Worm (Caenorhabditis elegans) whole organism, L4 larva: Measurements from ENCODE around the gene tmem-132.

ENCODE experiments used
- D1046.2 ChIP-seq: fragments of 200-800 bp; sonication (Bioruptor generic); IDR thresholded peaks from 2 replicates; pipeline ENCODE4 v1.3.6; 2022; ENCODE audit warnings: missing genetic modification characterization, missing compliant biosample characterization
- F37D6.2 ChIP-seq: sonication (generic microtip); optimal IDR thresholded peaks from 2 replicates; lab custom pipeline; 2016; ENCODE audit warnings: mild to moderate bottlenecking, missing genetic modification characterization, missing compliant biosample characterization
- F44E2.7 ChIP-seq: fragments of 200-800 bp; sonication (Bioruptor generic); IDR thresholded peaks from 2 replicates; pipeline ENCODE4 v2.1.2; 2022; ENCODE audit warnings: missing genetic modification characterization, missing compliant biosample characterization
- R02D3.7 ChIP-seq: fragments of 150-350 bp; sonication (generic microtip); optimal IDR thresholded peaks from 3 replicates; lab custom pipeline; 2014; ENCODE audit warnings: missing biosample characterization, missing genetic modification characterization
- Y5F2A.4 ChIP-seq: fragments of 200-800 bp; sonication (Bioruptor generic); optimal IDR thresholded peaks from 2 replicates; lab custom pipeline; 2018; ENCODE audit warnings: mild to moderate bottlenecking, missing genetic modification characterization, missing compliant biosample characterization
- Y75B8A.6 ChIP-seq: fragments of 200-800 bp; sonication (Bioruptor generic); IDR thresholded peaks from 2 replicates; pipeline ENCODE4 v1.3.6; 2022; ENCODE audit warnings: missing genetic modification reagents, missing genetic modification characterization, missing compliant biosample characterization
- ZK337.2 ChIP-seq: fragments of 200-800 bp; sonication (Bioruptor generic); IDR thresholded peaks from 2 replicates; pipeline ENCODE4 v1.3.6; 2022; ENCODE audit warnings: missing genetic modification reagents, missing genetic modification characterization, missing compliant biosample characterization
- ZK546.5 ChIP-seq, 2 experiments: sonication (generic microtip); optimal IDR thresholded peaks; 2 replicates each; lab custom pipeline; 2017; ENCODE audit warnings: missing biosample characterization in 2 of 2, missing genetic modification characterization in 2 of 2
- aly-2 ChIP-seq: sonication (generic microtip); optimal IDR thresholded peaks from 2 replicates; lab custom pipeline; 2018; ENCODE audit warnings: missing biosample characterization, missing genetic modification characterization
- ama-1 ChIP-seq: fragments of 150-350 bp; optimal IDR thresholded peaks from 2 replicates; lab custom pipeline; 2014; ENCODE audit warnings: inconsistent platforms, mixed read lengths
- ceh-28 ChIP-seq: fragments of 150-350 bp; optimal IDR thresholded peaks from 2 replicates; lab custom pipeline; 2014; ENCODE audit warnings: missing biosample characterization, missing genetic modification reagents, missing genetic modification characterization
- ceh-32 ChIP-seq: sonication (generic microtip); optimal IDR thresholded peaks from 2 replicates; lab custom pipeline; 2016; ENCODE audit warnings: mild to moderate bottlenecking, missing genetic modification characterization, missing compliant biosample characterization; ENCODE audit not compliant: poor library complexity
- ceh-44 ChIP-seq: fragments of 200-800 bp; sonication (Bioruptor generic); IDR thresholded peaks from 2 replicates; pipeline ENCODE4 v1.3.6; 2022; ENCODE audit warnings: missing genetic modification reagents, missing genetic modification characterization, missing compliant biosample characterization
- ctbp-1 ChIP-seq: fragments of 200-800 bp; sonication (Bioruptor generic); IDR thresholded peaks from 2 replicates; pipeline ENCODE4 v1.3.6; 2022; ENCODE audit warnings: missing genetic modification reagents, missing genetic modification characterization, missing compliant biosample characterization
- daf-16 ChIP-seq, 3 experiments: sonication (generic microtip); optimal IDR thresholded peaks; 2 replicates each; lab custom pipeline; 2016 to 2017; ENCODE audit warnings: missing genetic modification characterization in 3 of 3, missing genetic modification reagents in 3 of 3, mild to moderate bottlenecking in 2 of 3, missing compliant biosample characterization in 2 of 3, missing biosample characterization in 1 of 3, moderate library complexity in 1 of 3
- daf-19 ChIP-seq: fragments of 200-800 bp; sonication (Bioruptor generic); conservative IDR thresholded peaks from 2 replicates; pipeline ENCODE4 v1.3.6; 2022; ENCODE audit warnings: missing genetic modification characterization, missing compliant biosample characterization
- daf-8 ChIP-seq: fragments of 200-800 bp; sonication (Bioruptor generic); IDR thresholded peaks from 2 replicates; pipeline ENCODE4 v1.3.6; 2022; ENCODE audit warnings: missing genetic modification characterization, missing compliant biosample characterization
- dmd-6 ChIP-seq: fragments of 200-800 bp; sonication (Bioruptor generic); IDR thresholded peaks from 2 replicates; pipeline ENCODE4 v1.3.6; 2022; ENCODE audit warnings: missing genetic modification reagents, missing genetic modification characterization, missing compliant biosample characterization
- dmd-9 ChIP-seq: fragments of 200-800 bp; sonication (Bioruptor generic); IDR thresholded peaks from 2 replicates; pipeline ENCODE4 v1.3.6; 2022; ENCODE audit warnings: missing genetic modification reagents, missing genetic modification characterization, missing compliant biosample characterization
- dpl-1 ChIP-seq: fragments of 150-350 bp; optimal IDR thresholded peaks from 2 replicates; lab custom pipeline; 2014; ENCODE audit warnings: missing biosample characterization, missing genetic modification reagents, missing genetic modification characterization
- duxl-1 ChIP-seq: sonication (generic microtip); optimal IDR thresholded peaks from 2 replicates; lab custom pipeline; 2016; ENCODE audit warnings: mild to moderate bottlenecking, missing genetic modification characterization, moderate library complexity, missing compliant biosample characterization; ENCODE audit not compliant: poor library complexity
- dve-1 ChIP-seq: sonication (generic microtip); optimal IDR thresholded peaks from 2 replicates; lab custom pipeline; 2017; ENCODE audit warnings: antibody characterized with exemption, mild to moderate bottlenecking, missing genetic modification characterization, missing compliant biosample characterization; ENCODE audit not compliant: insufficient read depth
- fkh-10 ChIP-seq: fragments of 150-350 bp; optimal IDR thresholded peaks from 2 replicates; lab custom pipeline; 2014; ENCODE audit warnings: missing biosample characterization, missing genetic modification reagents, missing genetic modification characterization
- gei-8 ChIP-seq: fragments of 200-800 bp; sonication (Bioruptor generic); optimal IDR thresholded peaks from 2 replicates; lab custom pipeline; 2018; ENCODE audit warnings: mild to moderate bottlenecking, missing genetic modification characterization, missing compliant biosample characterization
- hlh-30 ChIP-seq: sonication (generic microtip); optimal IDR thresholded peaks from 2 replicates; lab custom pipeline; 2017; ENCODE audit warnings: antibody characterized with exemption, mild to moderate bottlenecking, missing genetic modification characterization, missing compliant biosample characterization; ENCODE audit not compliant: insufficient read depth
- lin-15B ChIP-seq: fragments of 150-350 bp; sonication (generic microtip); optimal IDR thresholded peaks from 3 replicates; lab custom pipeline; 2014; ENCODE audit warnings: missing biosample characterization, missing genetic modification characterization
- mdl-1 ChIP-seq, 2 experiments: fragments of 150-350 bp in 1 of 2; sonication (generic microtip) in 1 of 2; optimal IDR thresholded peaks; 2 replicates each; lab custom pipeline; 2014 to 2017; ENCODE audit warnings: missing biosample characterization in 2 of 2, missing genetic modification characterization in 2 of 2
- mep-1 ChIP-seq: fragments of 150-350 bp; sonication (generic microtip); optimal IDR thresholded peaks from 3 replicates; lab custom pipeline; 2014; ENCODE audit warnings: missing biosample characterization, missing genetic modification characterization
- mxl-3 ChIP-seq: fragments of 200-800 bp; sonication (Bioruptor generic); optimal IDR thresholded peaks from 2 replicates; lab custom pipeline; 2018; ENCODE audit warnings: mild to moderate bottlenecking, missing genetic modification characterization, missing compliant biosample characterization
- nhr-10 ChIP-seq: fragments of 150-350 bp; optimal IDR thresholded peaks from 2 replicates; lab custom pipeline; 2014; ENCODE audit warnings: missing biosample characterization, missing genetic modification characterization
- nhr-28 ChIP-seq: fragments of 150-350 bp; optimal IDR thresholded peaks from 2 replicates; lab custom pipeline; 2014; ENCODE audit warnings: missing biosample characterization, missing genetic modification characterization
- nhr-48 ChIP-seq: sonication (generic microtip); optimal IDR thresholded peaks from 2 replicates; lab custom pipeline; 2016; ENCODE audit warnings: mild to moderate bottlenecking, missing genetic modification characterization, missing compliant biosample characterization
- nhr-77 ChIP-seq: fragments of 150-350 bp; optimal IDR thresholded peaks from 2 replicates; lab custom pipeline; 2014; ENCODE audit warnings: missing biosample characterization, missing genetic modification characterization
- pha-4 ChIP-seq, 2 experiments: fragments of 150-350 bp in 1 of 2; fragments of 200-800 bp in 1 of 2; sonication (Bioruptor generic) in 1 of 2; IDR thresholded peaks in 1 of 2; optimal IDR thresholded peaks in 1 of 2; 2 replicates each; pipeline versions ENCODE4 v1.3.6 to Lab custom; 2014 to 2022; ENCODE audit warnings: missing genetic modification characterization in 2 of 2, missing genetic modification reagents in 2 of 2, missing biosample characterization in 1 of 2, missing compliant biosample characterization in 1 of 2
- php-3 ChIP-seq: fragments of 200-800 bp; sonication (Bioruptor generic); IDR thresholded peaks from 2 replicates; pipeline ENCODE4 v1.3.6; 2022; ENCODE audit warnings: missing genetic modification reagents, missing genetic modification characterization, missing compliant biosample characterization
- pqm-1 ChIP-seq: sonication (generic microtip); optimal IDR thresholded peaks from 2 replicates; lab custom pipeline; 2017; ENCODE audit warnings: missing biosample characterization, missing genetic modification characterization
- rbr-2 ChIP-seq: sonication (generic microtip); optimal IDR thresholded peaks from 2 replicates; lab custom pipeline; 2016; ENCODE audit warnings: missing genotype, missing genetic modification characterization, missing compliant biosample characterization
- snpc-1.2 ChIP-seq: fragments of 200-800 bp; sonication (Bioruptor generic); IDR thresholded peaks from 2 replicates; pipeline ENCODE4 v1.3.6; 2022; ENCODE audit warnings: missing genetic modification reagents, missing genetic modification characterization, missing compliant biosample characterization
- snpc-4 ChIP-seq: fragments of 150-350 bp; optimal IDR thresholded peaks from 2 replicates; lab custom pipeline; 2014; ENCODE audit warnings: missing biosample characterization, missing genetic modification characterization
- spr-1 ChIP-seq: sonication (generic microtip); optimal IDR thresholded peaks from 2 replicates; lab custom pipeline; 2016; ENCODE audit warnings: mild to moderate bottlenecking, missing genetic modification characterization, missing compliant biosample characterization
- unc-62 ChIP-seq, 3 experiments: fragments of 150-350 bp in 1 of 3; sonication (generic microtip); optimal IDR thresholded peaks in 2 of 3; peaks in 1 of 3; 1 replicate in 1 of 3; 2 replicates in 2 of 3; lab custom pipeline; 2014 to 2017; ENCODE audit warnings: missing biosample characterization in 3 of 3, missing genetic modification characterization in 3 of 3, missing genetic modification reagents in 3 of 3, missing genotype in 1 of 3
- vab-7 ChIP-seq: fragments of 200-800 bp; sonication (Bioruptor generic); IDR thresholded peaks from 2 replicates; pipeline ENCODE4 v1.3.6; 2022; ENCODE audit warnings: missing genetic modification reagents, missing genetic modification characterization, missing compliant biosample characterization
- zag-1 ChIP-seq: fragments of 150-350 bp; optimal IDR thresholded peaks from 2 replicates; lab custom pipeline; 2014; ENCODE audit warnings: missing biosample characterization, missing genetic modification characterization
- zfp-3 ChIP-seq: fragments of 200-800 bp; sonication (Bioruptor generic); conservative IDR thresholded peaks from 2 replicates; pipeline ENCODE4 v1.3.6; 2022; ENCODE audit warnings: missing genetic modification reagents, missing genetic modification characterization, missing compliant biosample characterization
- zip-11 ChIP-seq: fragments of 200-800 bp; sonication (Bioruptor generic); IDR thresholded peaks from 2 replicates; pipeline ENCODE4 v1.3.6; 2022; ENCODE audit warnings: missing genetic modification characterization, missing compliant biosample characterization
- ztf-11 ChIP-seq: fragments of 150-350 bp; optimal IDR thresholded peaks from 2 replicates; lab custom pipeline; 2014; ENCODE audit warnings: missing biosample characterization, missing genetic modification characterization

Gene tmem-132

DNA sequence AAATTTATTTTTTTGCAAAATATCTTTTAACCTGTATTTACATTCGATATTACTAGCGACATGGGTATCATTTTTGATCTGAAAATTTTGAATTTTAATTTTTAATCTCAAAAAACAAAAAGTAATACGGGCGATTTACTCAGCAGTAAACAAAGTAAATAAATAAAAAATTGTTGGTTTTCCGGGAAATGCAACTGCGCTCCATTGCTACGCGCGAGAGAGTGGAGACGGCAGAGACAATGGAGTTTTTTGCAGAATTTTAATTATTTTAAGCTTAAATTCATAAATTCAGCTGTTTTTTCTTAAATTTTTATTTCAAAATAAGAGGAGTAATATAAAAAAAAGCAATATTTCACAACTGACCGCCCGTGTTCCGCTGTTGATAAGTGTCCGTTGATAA lies 17.7 kb downstream of the tmem-132 start, which contains the start of gene slc-30A9 (continued):
- TF ChIP-seq Y75B8A.6 (GFP tag; lab: Robert Waterston, UW) (no peak), ZK337.2 (no peak), nhr-10 (tag; lab: Kevin White, UChicago) (no peak), ama-1 (no peak), ctbp-1 (GFP tag; lab: Robert Waterston, UW) (no peak), ZK546.5 (tag; optimal IDR thresholded peaks at IDR 0.05; lab: Kevin White, UChicago) (no peak), daf-19 (GFP tag; lab: Robert Waterston, UW) (no peak), Y5F2A.4 (GFP tag; lab: Kevin White, UChicago) (no peak), pha-4 (GFP tag; IDR thresholded peaks at IDR 0.05; lab: Robert Waterston, UW) (no peak), pha-4 (tag; optimal IDR thresholded peaks at IDR 0.05; lab: Kevin White, UChicago) (peak; percentile 41), hlh-30 (tag; lab: Kevin White, UChicago) (peak; percentile 2), dpl-1 (peak; percentile 19), F44E2.7 (GFP tag; lab: Robert Waterston, UW) (no peak), nhr-28 (tag; lab: Kevin White, UChicago) (no peak), daf-16 (GFP tag; optimal IDR thresholded peaks at IDR 0.05; lab: Kevin White, UChicago) (no peak), daf-16 (tag; optimal IDR thresholded peaks at IDR 0.05; lab: Kevin White, UChicago) (peak; percentile 18), ztf-11 (no peak), vab-7 (no peak), ceh-32 (tag; lab: Kevin White, UChicago) (no peak), ceh-28 (tag; lab: Kevin White, UChicago) (no peak), daf-8 (GFP tag; lab: Robert Waterston, UW) (no peak), zfp-3 (GFP tag; lab: Robert Waterston, UW) (no peak), rbr-2 (tag; lab: Kevin White, UChicago) (no peak), ceh-44 (GFP tag; lab: Robert Waterston, UW) (no peak), fkh-10 (GFP tag; lab: Kevin White, UChicago) (no peak), dmd-9 (GFP tag; lab: Robert Waterston, UW) (no peak), zip-11 (no peak), F37D6.2 (tag; lab: Kevin White, UChicago) (no peak), lin-15B (tag; lab: Kevin White, UChicago) (no peak), snpc-1.2 (GFP tag; lab: Robert Waterston, UW) (no peak), zag-1 (tag; lab: Kevin White, UChicago) (no peak), gei-8 (GFP tag; lab: Kevin White, UChicago) (no peak), D1046.2 (no peak), R02D3.7 (no peak), mep-1 (tag; lab: Kevin White, UChicago) (peak; percentile 52), snpc-4 (no peak), mxl-3 (GFP tag; lab: Kevin White, UChicago) (no peak), nhr-48 (tag; lab: Kevin White, UChicago) (no peak)

DNA sequence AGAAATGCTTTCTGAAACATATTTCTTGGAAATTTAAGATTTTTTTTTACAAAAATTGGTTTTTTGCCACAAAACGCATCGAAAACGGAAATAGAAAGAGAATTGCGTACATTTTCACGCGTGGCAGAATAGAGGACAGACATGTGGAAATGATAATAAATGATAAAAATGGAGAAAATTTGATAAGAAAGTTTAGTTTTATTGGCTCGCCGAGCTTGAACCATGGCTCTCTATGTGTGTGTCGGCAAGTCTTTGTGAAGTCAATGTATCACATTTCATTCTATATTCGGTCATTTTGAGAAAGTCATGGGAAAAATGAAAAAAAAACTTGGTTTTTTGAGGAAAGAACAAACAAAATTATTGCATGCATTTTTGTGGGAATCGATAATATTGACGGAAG lies 29.0 kb downstream of the tmem-132 start:
- TF ChIP-seq ceh-28 (tag; lab: Kevin White, UChicago) (no peak), dve-1 (peak; percentile 28), hlh-30 (tag; lab: Kevin White, UChicago) (peak; percentile 11), dmd-6 (GFP tag; lab: Robert Waterston, UW) (peak; percentile 46), aly-2 (tag; lab: Kevin White, UChicago) (no peak), nhr-77 (peak; percentile 2), unc-62 (GFP tag; optimal IDR thresholded peaks at IDR 0.05 in 1 of 2; lab: Kevin White, UChicago) (peak in 1 of 2 experiments; percentile 27), unc-62 (tag; optimal IDR thresholded peaks at IDR 0.05; lab: Kevin White, UChicago) (no peak), spr-1 (tag; lab: Kevin White, UChicago) (no peak), R02D3.7 (no peak), nhr-28 (tag; lab: Kevin White, UChicago) (peak; percentile 45), duxl-1 (tag; lab: Kevin White, UChicago) (no peak), php-3 (GFP tag; lab: Robert Waterston, UW) (peak; percentile 63; the same call in 1 of the 2 replicates), daf-16 (GFP tag; optimal IDR thresholded peaks at IDR 0.05; lab: Kevin White, UChicago) (no peak), daf-16 (tag; optimal IDR thresholded peaks at IDR 0.05; lab: Kevin White, UChicago) (peak; percentile 30), mdl-1 (tag; optimal IDR thresholded peaks at IDR 0.05; lab: Kevin White, UChicago) (peak in 1 of 2 experiments; percentile 29), pqm-1 (tag; lab: Kevin White, UChicago) (peak; percentile 76)
